Fruit fly (Drosophila melanogaster): ENCODE results near the gene Vha68-2.

Vha68-2 gene

dm6 chr2L:12950682-12951081, 23.4 kb upstream of the Vha68-2 start:
- no peak for TF ChIP-seq CG15336 (GFP tag; IDR thresholded peaks at IDR 0.05)
- TF ChIP-seq CG8632 (GFP tag; optimal IDR thresholded peaks at IDR 0.05): no peak
- TF ChIP-seq achi (GFP tag; optimal IDR thresholded peaks at IDR 0.05): no peak
- no peak for TF ChIP-seq CG11294 (GFP tag; IDR thresholded peaks at IDR 0.05)
- no peak for TF ChIP-seq CG9139 (GFP tag; optimal IDR thresholded peaks at IDR 0.05)
- no peak for TF ChIP-seq spab (GFP tag; optimal IDR thresholded peaks at IDR 0.05)
- TF ChIP-seq salr (GFP tag; optimal IDR thresholded peaks at IDR 0.05): no peak
- TF ChIP-seq fkh (GFP tag; optimal IDR thresholded peaks at IDR 0.05): no peak

- no peak for TF ChIP-seq topi (GFP tag; optimal IDR thresholded peaks at IDR 0.05)
- no peak for TF ChIP-seq Met (GFP tag; optimal IDR thresholded peaks at IDR 0.05)
- no peak for TF ChIP-seq dsx (GFP tag; optimal IDR thresholded peaks at IDR 0.05; ENCODE audit: poor library complexity, severe bottlenecking)
- TF ChIP-seq CG6276 (GFP tag; optimal IDR thresholded peaks at IDR 0.05): no peak
- no peak for TF ChIP-seq CG6808 (GFP tag; optimal IDR thresholded peaks at IDR 0.05)
- TF ChIP-seq svp (GFP tag): no peak
- no peak for TF ChIP-seq Hr38 (GFP tag; optimal IDR thresholded peaks at IDR 0.05)
- no peak for TF ChIP-seq achi (GFP tag; optimal IDR thresholded peaks at IDR 0.05)
- TF ChIP-seq acj6 (GFP tag; optimal IDR thresholded peaks at IDR 0.05): no peak
- no peak for TF ChIP-seq CG9139 (GFP tag; optimal IDR thresholded peaks at IDR 0.05)
- no peak for TF ChIP-seq lz (GFP tag; optimal IDR thresholded peaks at IDR 0.05)
- TF ChIP-seq dac (GFP tag; optimal IDR thresholded peaks at IDR 0.05): no peak
- TF ChIP-seq CG1621 (tag; optimal IDR thresholded peaks at IDR 0.05): no peak
These were observed 7.8 kb upstream of the Vha68-2 start, which contains the start of gene CG16800 for dm6 chr2L:12966290-12966689. Gene CG16800 (plus strand): TSS chr2L:12966590.

DNA sequence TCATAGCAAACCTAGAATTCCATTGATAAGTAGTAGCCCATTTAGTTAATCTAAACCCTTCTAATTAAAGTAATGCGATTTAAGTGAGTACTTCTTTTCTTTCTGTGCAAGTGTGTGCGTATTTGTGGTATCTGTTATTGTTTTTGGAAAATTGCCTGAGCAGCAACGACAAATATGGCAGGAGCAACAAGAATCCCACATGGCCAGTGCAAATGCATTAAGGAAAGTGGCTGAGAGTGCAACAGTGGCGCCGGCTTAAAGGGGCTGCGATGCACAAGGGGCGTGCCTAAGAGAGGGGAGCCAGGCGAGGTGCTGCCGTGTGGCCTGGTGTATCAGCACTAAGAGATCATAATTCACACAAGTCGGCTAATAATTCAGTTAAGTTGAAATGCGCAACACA, 4.6 kb upstream of the Vha68-2 start:
- no peak for TF ChIP-seq esn (GFP tag; optimal IDR thresholded peaks at IDR 0.05)
- no peak for TF ChIP-seq pdm3 (GFP tag; optimal IDR thresholded peaks at IDR 0.05)
- TF ChIP-seq CG31627 (GFP tag; optimal IDR thresholded peaks at IDR 0.05): no peak
- no peak for TF ChIP-seq CG6792 (GFP tag; optimal IDR thresholded peaks at IDR 0.05)
- TF ChIP-seq dsx (GFP tag; optimal IDR thresholded peaks at IDR 0.05; ENCODE audit: poor library complexity, severe bottlenecking): no peak
- no peak for TF ChIP-seq CG11294 (GFP tag; IDR thresholded peaks at IDR 0.05)

DNA sequence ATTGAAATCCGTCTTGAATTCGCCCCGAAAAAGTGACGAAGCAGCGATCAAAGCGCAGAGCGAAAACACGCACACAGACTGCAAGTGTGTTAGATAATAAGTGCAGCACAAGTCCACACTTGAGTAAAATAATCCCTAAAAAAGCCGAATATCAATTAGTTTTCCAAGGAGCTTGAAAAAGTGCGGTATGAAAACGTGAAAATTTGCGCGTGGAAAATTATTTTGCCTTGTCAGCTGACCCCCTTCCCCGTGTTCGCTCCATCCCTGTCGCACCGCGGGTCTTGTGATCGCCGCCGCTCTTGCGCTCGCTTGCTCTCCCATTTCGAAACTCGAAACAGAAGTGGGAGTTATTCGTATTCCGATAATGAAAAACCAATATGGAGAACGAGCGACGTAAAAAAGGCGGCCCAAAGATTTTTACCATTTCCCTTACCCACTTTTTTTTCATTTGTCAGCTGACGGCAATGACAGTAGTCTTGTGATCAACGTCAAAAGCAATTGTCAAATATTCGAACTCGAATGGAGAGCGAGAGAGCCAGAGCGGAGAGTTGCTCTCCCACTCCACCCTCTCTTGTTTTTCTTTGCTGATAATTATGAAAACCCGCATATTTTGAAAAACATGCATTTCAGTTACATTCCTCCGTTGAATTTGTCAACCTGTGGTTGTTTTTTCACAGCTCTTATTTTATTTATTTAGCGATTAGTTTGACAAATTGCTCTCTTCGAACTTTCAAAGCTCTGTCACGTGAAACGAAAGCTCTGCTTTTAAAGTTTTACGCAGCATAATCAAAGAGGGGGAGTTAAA, 642 bp downstream of the Vha68-2 start:
- no peak for TF ChIP-seq Sox102F (GFP tag; optimal IDR thresholded peaks at IDR 0.05)
- no peak for TF ChIP-seq Lpt (GFP tag; optimal IDR thresholded peaks at IDR 0.05)
- peak; percentile 31; the same call in 1 of the 3 replicates for TF ChIP-seq eg (GFP tag; IDR thresholded peaks at IDR 0.05)
- TF ChIP-seq Eip78C (GFP tag): peak; percentile 31
- no peak for TF ChIP-seq CG11902 (GFP tag; optimal IDR thresholded peaks at IDR 0.05)
- peak in 1 of 2 experiments; percentile 1 for TF ChIP-seq ss (GFP tag; optimal IDR thresholded peaks at IDR 0.05)
- TF ChIP-seq CG11762 (GFP tag; optimal IDR thresholded peaks at IDR 0.05; ENCODE audit: insufficient read depth): no peak
- no peak for TF ChIP-seq salr (GFP tag; optimal IDR thresholded peaks at IDR 0.05)
- TF ChIP-seq Hr4 (GFP tag; optimal IDR thresholded peaks at IDR 0.05): no peak
- no peak for TF ChIP-seq CG11294 (GFP tag; IDR thresholded peaks at IDR 0.05)
- no peak for TF ChIP-seq fd59A (GFP tag; optimal IDR thresholded peaks at IDR 0.05)
- no peak for TF ChIP-seq Ets21C (GFP tag; optimal IDR thresholded peaks at IDR 0.05)
- TF ChIP-seq CG8119 (GFP tag; IDR thresholded peaks at IDR 0.05): no peak
- no peak for TF ChIP-seq CG6276 (GFP tag; optimal IDR thresholded peaks at IDR 0.05)
- peak; percentile 99 for TF ChIP-seq achi (GFP tag; optimal IDR thresholded peaks at IDR 0.05)

All from whole organism, prepupa.